Fruit fly (Drosophila melanogaster) whole organism, embryonic: ENCODE results near the gene Exo70.

Experiments used
- BtbVII ChIP-seq: fragments of 200-800 bp; sonication (Bioruptor generic); optimal IDR thresholded peaks from 3 replicates; lab custom pipeline; 2017; ENCODE audit warnings: missing biosample characterization, mild to moderate bottlenecking, missing genetic modification characterization
- C15 ChIP-seq: fragments of 200-800 bp; sonication (Bioruptor generic); IDR thresholded peaks from 3 replicates; pipeline ENCODE4 v1.3.6; 2022; ENCODE audit warnings: missing biosample characterization, missing genetic modification characterization
- CG10147 ChIP-seq: fragments of 200-800 bp; sonication (Bioruptor generic); optimal IDR thresholded peaks from 2 replicates; lab custom pipeline; 2019; ENCODE audit warnings: missing biosample characterization, mild to moderate bottlenecking, missing genetic modification characterization, moderate library complexity
- CG13287 ChIP-seq: fragments of 200-800 bp; sonication (Bioruptor generic); IDR thresholded peaks from 2 replicates; pipeline ENCODE4 v1.3.6; 2022; ENCODE audit warnings: missing biosample characterization, missing genetic modification characterization; ENCODE audit not compliant: partially characterized antibody
- CG13775 ChIP-seq: fragments of 200-800 bp; sonication (Bioruptor generic); optimal IDR thresholded peaks from 3 replicates; lab custom pipeline; 2017; ENCODE audit warnings: missing biosample characterization, mild to moderate bottlenecking, missing genetic modification characterization
- CG14014 ChIP-seq: fragments of 200-800 bp; sonication (Bioruptor generic); IDR thresholded peaks from 2 replicates; pipeline ENCODE4 v1.3.6; 2022; ENCODE audit warnings: missing biosample characterization, missing genetic modification characterization
- CG14710 ChIP-seq: fragments of 200-800 bp; sonication (Bioruptor generic); optimal IDR thresholded peaks from 3 replicates; lab custom pipeline; 2019; ENCODE audit warnings: missing biosample characterization, mild to moderate bottlenecking, missing genetic modification characterization, moderate library complexity
- CG1602 ChIP-seq: fragments of 200-800 bp; sonication (Bioruptor generic); optimal IDR thresholded peaks from 3 replicates; lab custom pipeline; 2016; ENCODE audit warnings: missing biosample characterization, missing genetic modification characterization
- CG17361 ChIP-seq: fragments of 200-800 bp; sonication (Bioruptor generic); IDR thresholded peaks from 3 replicates; pipeline ENCODE4 v1.3.6; 2022; ENCODE audit warnings: missing biosample characterization, missing genetic modification characterization
- CG42726 ChIP-seq: fragments of 200-800 bp; sonication (Bioruptor generic); IDR thresholded peaks from 2 replicates; pipeline ENCODE4 v1.3.6; 2022; ENCODE audit warnings: missing biosample characterization, missing genetic modification characterization; ENCODE audit not compliant: partially characterized antibody
- CG4854 ChIP-seq: fragments of 200-800 bp; sonication (Bioruptor generic); optimal IDR thresholded peaks from 2 replicates; lab custom pipeline; 2016; ENCODE audit warnings: missing biosample characterization, missing genetic modification characterization, inconsistent platforms
- CG6765 ChIP-seq: fragments of 200-800 bp; sonication (Bioruptor generic); optimal IDR thresholded peaks from 3 replicates; lab custom pipeline; 2017; ENCODE audit warnings: missing biosample characterization, mild to moderate bottlenecking, missing genetic modification characterization
- CG7556 ChIP-seq: fragments of 200-800 bp; sonication (Bioruptor generic); optimal IDR thresholded peaks from 2 replicates; lab custom pipeline; 2017; ENCODE audit warnings: missing biosample characterization, mild to moderate bottlenecking, missing genetic modification characterization
- CG7745 ChIP-seq: fragments of 200-800 bp; sonication (Bioruptor generic); optimal IDR thresholded peaks from 2 replicates; lab custom pipeline; 2018; ENCODE audit warnings: missing biosample characterization, mild to moderate bottlenecking, missing genetic modification characterization, moderate library complexity
- CG8359 ChIP-seq: fragments of 200-800 bp; sonication (Bioruptor generic); optimal IDR thresholded peaks from 2 replicates; lab custom pipeline; 2017; ENCODE audit warnings: missing biosample characterization, mild to moderate bottlenecking, missing genetic modification characterization, borderline replicate concordance
- CG8924 ChIP-seq: fragments of 200-800 bp; optimal IDR thresholded peaks from 3 replicates; lab custom pipeline; 2019; ENCODE audit warnings: missing biosample characterization, mild to moderate bottlenecking, missing genetic modification characterization, moderate library complexity
- CG9876 ChIP-seq: fragments of 200-800 bp; sonication (Bioruptor generic); optimal IDR thresholded peaks from 2 replicates; lab custom pipeline; 2016; ENCODE audit warnings: missing biosample characterization, missing genetic modification characterization
- D ChIP-seq, 2 experiments: fragments of 200-800 bp in 1 of 2; fragments of >200 bp in 1 of 2; sonication (Bioruptor generic) in 1 of 2; optimal IDR thresholded peaks; 2 replicates in 1 of 2; 3 replicates in 1 of 2; lab custom pipeline; 2017; ENCODE audit warnings: mild to moderate bottlenecking in 1 of 2, missing biosample characterization in 1 of 2, missing genetic modification characterization in 1 of 2, missing genetic modification reagents in 1 of 2
- Dp ChIP-seq: fragments of 200-800 bp; sonication (Bioruptor generic); optimal IDR thresholded peaks from 2 replicates; lab custom pipeline; 2018; ENCODE audit warnings: missing biosample characterization, mild to moderate bottlenecking, missing genetic modification characterization, moderate library complexity
- Med ChIP-seq: fragments of 200-800 bp; sonication (Bioruptor generic); peaks from one replicate; lab custom pipeline; 2016; ENCODE audit warnings: missing biosample characterization, missing genetic modification characterization, mild to moderate bottlenecking, inconsistent platforms, moderate library complexity
- Neu2 ChIP-seq: fragments of 200-800 bp; sonication (Bioruptor generic); optimal IDR thresholded peaks from 3 replicates; lab custom pipeline; 2016; ENCODE audit warnings: missing biosample characterization, missing genetic modification characterization, borderline replicate concordance
- Nf-YA ChIP-seq: fragments of 200-800 bp; sonication (Bioruptor generic); IDR thresholded peaks from 2 replicates; pipeline ENCODE4 v1.3.6; 2022; ENCODE audit warnings: missing biosample characterization, missing genetic modification characterization
- Oli ChIP-seq: fragments of 200-800 bp; sonication (Bioruptor generic); optimal IDR thresholded peaks from 2 replicates; lab custom pipeline; 2018; ENCODE audit warnings: missing biosample characterization, mild to moderate bottlenecking, missing genetic modification characterization, moderate library complexity
- Ptx1 ChIP-seq: fragments of 200-800 bp; sonication (Bioruptor generic); IDR thresholded peaks from 2 replicates; pipeline ENCODE4 v1.3.6; 2022; ENCODE audit warnings: missing biosample characterization, missing genetic modification characterization
- Ravus ChIP-seq: fragments of 200-800 bp; sonication (Bioruptor generic); IDR thresholded peaks from 2 replicates; pipeline ENCODE4 v1.3.6; 2022; ENCODE audit warnings: missing biosample characterization, missing genetic modification characterization
- Six4 ChIP-seq: fragments of 200-800 bp; sonication (Bioruptor generic); optimal IDR thresholded peaks from 2 replicates; lab custom pipeline; 2016; ENCODE audit warnings: missing biosample characterization, missing genetic modification characterization
- Sry-δ ChIP-seq: fragments of 200-800 bp; sonication (Bioruptor generic); optimal IDR thresholded peaks from 2 replicates; lab custom pipeline; 2016; ENCODE audit warnings: missing biosample characterization, missing genetic modification characterization
- bigmax ChIP-seq: fragments of 200-800 bp; sonication (Bioruptor generic); optimal IDR thresholded peaks from 2 replicates; lab custom pipeline; 2018; ENCODE audit warnings: missing biosample characterization, mild to moderate bottlenecking, missing genetic modification characterization
- cg ChIP-seq: fragments of 200-800 bp; sonication (Bioruptor generic); optimal IDR thresholded peaks from 3 replicates; lab custom pipeline; 2019; ENCODE audit warnings: missing biosample characterization, mild to moderate bottlenecking, missing genetic modification characterization, moderate library complexity
- ci ChIP-seq: fragments of 200-800 bp; sonication (Bioruptor generic); IDR thresholded peaks from 3 replicates; pipeline ENCODE4 v1.3.6; 2022; ENCODE audit warnings: missing biosample characterization, missing genetic modification characterization
- ham ChIP-seq: fragments of 200-800 bp; sonication (Bioruptor generic); IDR thresholded peaks from 2 replicates; pipeline ENCODE4 v1.3.6; 2022; ENCODE audit warnings: missing biosample characterization, missing genetic modification characterization
- kah ChIP-seq: fragments of 200-800 bp; sonication (Bioruptor generic); optimal IDR thresholded peaks from 2 replicates; lab custom pipeline; 2018; ENCODE audit warnings: missing biosample characterization, mild to moderate bottlenecking, missing genetic modification characterization
- lov ChIP-seq, 2 experiments: fragments of 200-800 bp in 1 of 2; fragments of >200 bp in 1 of 2; sonication (Bioruptor generic) in 1 of 2; IDR thresholded peaks in 1 of 2; optimal IDR thresholded peaks in 1 of 2; 2 replicates in 1 of 2; 3 replicates in 1 of 2; pipeline versions ENCODE4 v1.3.6 to Lab custom; 2017 to 2022; ENCODE audit warnings: missing biosample characterization in 1 of 2, missing genetic modification characterization in 1 of 2
- nerfin-1 ChIP-seq: fragments of 200-800 bp; sonication (Bioruptor generic); optimal IDR thresholded peaks from 3 replicates; lab custom pipeline; 2019; ENCODE audit warnings: missing biosample characterization, mild to moderate bottlenecking, missing genetic modification characterization, moderate library complexity
- pan ChIP-seq, 4 experiments: fragments of >200 bp in 3 of 4; fragments of 200-800 bp in 1 of 4; sonication (Bioruptor generic) in 1 of 4; optimal IDR thresholded peaks in 3 of 4; IDR thresholded peaks in 1 of 4; 2 replicates each; pipeline versions ENCODE4 v1.3.6 to Lab custom; 2017 to 2022; ENCODE audit warnings: missing biosample characterization in 2 of 4, missing genetic modification characterization in 2 of 4, mixed read lengths in 1 of 4
- phol ChIP-seq: fragments of 200-800 bp; sonication (Bioruptor generic); optimal IDR thresholded peaks from 3 replicates; lab custom pipeline; 2018; ENCODE audit warnings: missing biosample characterization, mild to moderate bottlenecking, missing genetic modification characterization, moderate library complexity
- pum ChIP-seq: fragments of 200-800 bp; sonication (Bioruptor generic); optimal IDR thresholded peaks from 2 replicates; lab custom pipeline; 2016; ENCODE audit warnings: missing biosample characterization, missing genetic modification characterization
- ranshi ChIP-seq: fragments of 200-800 bp; sonication (Bioruptor generic); IDR thresholded peaks from 2 replicates; pipeline ENCODE4 v1.3.6; 2022; ENCODE audit warnings: missing biosample characterization, missing genetic modification characterization
- shn ChIP-seq: fragments of 200-800 bp; sonication (Bioruptor generic); optimal IDR thresholded peaks from 3 replicates; lab custom pipeline; 2016; ENCODE audit warnings: missing biosample characterization, missing genetic modification characterization
- sr ChIP-seq: fragments of 200-800 bp; sonication (Bioruptor generic); IDR thresholded peaks from 3 replicates; pipeline ENCODE4 v1.3.6; 2022; ENCODE audit warnings: missing biosample characterization, missing genetic modification characterization
- tin ChIP-seq: fragments of 200-800 bp; sonication (Bioruptor generic); optimal IDR thresholded peaks from 3 replicates; lab custom pipeline; 2016; ENCODE audit warnings: missing biosample characterization, missing genetic modification characterization
- tll ChIP-seq, 2 experiments: fragments of 200-800 bp in 1 of 2; fragments of >200 bp in 1 of 2; sonication (Bioruptor generic) in 1 of 2; optimal IDR thresholded peaks; 2 replicates each; lab custom pipeline; 2017 to 2019; ENCODE audit warnings: missing biosample characterization in 2 of 2, missing genetic modification characterization in 2 of 2, mild to moderate bottlenecking in 1 of 2, moderate library complexity in 1 of 2
- tna ChIP-seq: fragments of 200-800 bp; sonication (Bioruptor generic); IDR thresholded peaks from 2 replicates; pipeline ENCODE4 v1.3.6; 2022; ENCODE audit warnings: missing biosample characterization, missing genetic modification characterization; ENCODE audit not compliant: partially characterized antibody
- toy ChIP-seq: fragments of 200-800 bp; sonication (Bioruptor generic); IDR thresholded peaks from 2 replicates; pipeline ENCODE4 v1.3.6; 2022; ENCODE audit warnings: missing biosample characterization, missing genetic modification characterization

Exo70 gene

dm6 chr3L:8457866-8458766 is 46.5 kb downstream of the Exo70 start (continued):
- peak; percentile 99 for TF ChIP-seq ci (GFP tag; lab: Robert Waterston, UW)
- peak; percentile 98 for TF ChIP-seq ranshi (GFP tag; lab: Robert Waterston, UW)
- peak; percentile 96 for TF ChIP-seq CG6765 (GFP tag; lab: Kevin White, UChicago)
- peak; percentile 79 for TF ChIP-seq Neu2 (GFP tag; lab: Kevin White, UChicago)
- no peak for TF ChIP-seq lov (optimal IDR thresholded peaks at IDR 0.05; lab: Kevin White, UChicago)
- TF ChIP-seq lov (GFP tag; IDR thresholded peaks at IDR 0.05; lab: Robert Waterston, UW) = peak; percentile 98
- peak; percentile 98 for TF ChIP-seq CG14014 (GFP tag; lab: Robert Waterston, UW)
- peak; percentile 95 for TF ChIP-seq shn (GFP tag; lab: Kevin White, UChicago)
- peak; percentile 99 for TF ChIP-seq phol (tag; lab: Kevin White, UChicago)
- TF ChIP-seq Med = peak; percentile 100
- TF ChIP-seq toy (GFP tag; lab: Robert Waterston, UW) = peak; percentile 95
- TF ChIP-seq CG7556 = peak; percentile 99
- peak; percentile 89 for TF ChIP-seq ham
- peak; percentile 96 for TF ChIP-seq kah (GFP tag; lab: Kevin White, UChicago)
- no peak for TF ChIP-seq tna (GFP tag; lab: Robert Waterston, UW)
- TF ChIP-seq bigmax (GFP tag; lab: Kevin White, UChicago) = peak; percentile 24
- peak; percentile 99 for TF ChIP-seq CG8924 (tag; lab: Kevin White, UChicago)
- peak; percentile 96 for TF ChIP-seq CG4854
- peak; percentile 93 for TF ChIP-seq Ravus
- peak; percentile 99 for TF ChIP-seq Oli (tag; lab: Kevin White, UChicago)
- peak; percentile 99 for TF ChIP-seq tin (GFP tag; lab: Kevin White, UChicago)
- peak; percentile 24 for TF ChIP-seq Dp (GFP tag; lab: Kevin White, UChicago)
- TF ChIP-seq Nf-YA (GFP tag; lab: Robert Waterston, UW) = peak; percentile 97
- peak; percentile 95 for TF ChIP-seq CG8359 (GFP tag; lab: Kevin White, UChicago)
- TF ChIP-seq CG13287 = no peak
- peak; percentile 99 for TF ChIP-seq CG1602 (GFP tag; lab: Kevin White, UChicago)
- TF ChIP-seq pum (GFP tag; lab: Kevin White, UChicago) = peak; percentile 98
- TF ChIP-seq nerfin-1 (tag; lab: Kevin White, UChicago) = peak; percentile 98

DNA sequence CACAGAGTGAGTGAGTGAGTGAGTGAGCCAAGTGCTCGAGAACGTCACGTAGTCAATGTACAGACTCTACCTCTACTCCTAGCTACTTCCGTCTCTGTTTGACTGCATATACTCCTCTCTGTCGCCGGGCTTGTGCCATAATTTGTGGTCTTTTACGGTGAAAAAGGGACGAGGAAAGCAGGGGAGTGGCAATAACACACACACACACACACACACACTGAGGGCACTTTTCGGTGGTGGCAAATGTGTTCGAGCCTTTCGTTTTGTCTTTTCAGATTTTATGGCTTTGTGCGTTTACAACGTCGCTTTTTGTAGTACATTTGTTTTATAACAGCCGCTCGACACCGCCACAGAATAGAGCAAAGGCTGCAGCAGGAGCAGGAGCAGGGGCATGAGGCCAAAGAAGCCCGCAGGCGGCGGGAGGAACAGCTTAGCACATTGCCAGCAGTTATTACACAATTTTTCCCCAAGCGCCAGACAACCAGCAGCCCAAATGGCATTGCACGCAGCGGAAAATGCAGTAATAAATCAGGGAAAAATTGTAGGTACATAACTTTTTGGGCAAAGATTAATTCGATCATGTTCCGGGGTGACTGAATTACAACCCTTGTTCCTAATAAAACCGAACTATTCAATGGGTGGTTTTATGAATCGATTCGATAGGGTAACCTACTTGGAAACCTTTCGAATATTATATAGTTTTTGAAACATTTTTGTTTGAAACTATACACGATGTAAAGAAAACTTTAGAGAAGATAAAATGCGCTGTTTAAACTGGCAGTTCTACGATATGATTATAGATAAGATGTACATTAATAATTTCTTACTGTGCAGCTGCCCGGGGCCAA is 47.3 kb downstream of the Exo70 start:
- no peak for TF ChIP-seq Sry-δ (GFP tag; lab: Kevin White, UChicago)
- TF ChIP-seq Ptx1 (GFP tag; lab: Robert Waterston, UW) = peak; percentile 30; the same call in 1 of the 2 replicates
- peak; percentile 16 for TF ChIP-seq Six4 (GFP tag; lab: Kevin White, UChicago)
- TF ChIP-seq CG9876 (GFP tag; lab: Kevin White, UChicago) = no peak
- TF ChIP-seq CG14710 = peak; percentile 28
- TF ChIP-seq CG17361 (GFP tag; lab: Robert Waterston, UW) = 0 out of 3 replicates have a peak, but pooled peaks have one; percentile 22
- TF ChIP-seq C15 (GFP tag; lab: Robert Waterston, UW) = no peak
- no peak for TF ChIP-seq CG7745 (tag; lab: Kevin White, UChicago)
- TF ChIP-seq CG42726 (GFP tag; lab: Robert Waterston, UW) = no peak
- TF ChIP-seq pan (optimal IDR thresholded peaks at IDR 0.05; lab: Kevin White, UChicago) = no peak
- peak in 1 of 2 experiments; percentile 33 for TF ChIP-seq pan (GFP tag; optimal IDR thresholded peaks at IDR 0.05 in 1 of 2, IDR thresholded peaks at IDR 0.05 in 1 of 2)
- TF ChIP-seq CG13775 (GFP tag; lab: Kevin White, UChicago) = peak; percentile 23
- TF ChIP-seq BtbVII (GFP tag; lab: Kevin White, UChicago) = peak; percentile 2
- TF ChIP-seq CG10147 (GFP tag; lab: Kevin White, UChicago) = peak; percentile 4
- TF ChIP-seq cg = peak; percentile 73
- TF ChIP-seq Oli (tag; lab: Kevin White, UChicago) = peak; percentile 40
- peak in 1 of 2 experiments; percentile 33 for TF ChIP-seq tll (GFP tag; optimal IDR thresholded peaks at IDR 0.05; lab: Kevin White, UChicago)
- no peak for TF ChIP-seq Nf-YA (GFP tag; lab: Robert Waterston, UW)
- peak; percentile 30 for TF ChIP-seq D (optimal IDR thresholded peaks at IDR 0.05; lab: Kevin White, UChicago)
- peak; percentile 17 for TF ChIP-seq D (GFP tag; optimal IDR thresholded peaks at IDR 0.05; lab: Kevin White, UChicago)
- TF ChIP-seq sr (GFP tag; lab: Robert Waterston, UW) = no peak
